Fruit fly (Drosophila melanogaster): Measurements from ENCODE around the gene Atg18a.

Gene Atg18a

dm6 chr3L:8186627-8187396 is at the start of gene Atg18a, which contains the start of gene ERR (continued):
- TF ChIP-seq eyg (GFP tag; optimal IDR thresholded peaks at IDR 0.05) (peak; percentile 36), CG14860 (GFP tag; IDR thresholded peaks at IDR 0.05; ENCODE audit: partially characterized antibody) (peak; percentile 36; the same call in 1 of the 3 replicates), Asciz (GFP tag; optimal IDR thresholded peaks at IDR 0.05) (no peak), Hand (GFP tag; optimal IDR thresholded peaks at IDR 0.05) (peak; percentile 17), CG11504 (tag; optimal IDR thresholded peaks at IDR 0.05) (no peak), Dll (GFP tag; IDR thresholded peaks at IDR 0.05; ENCODE audit: partially characterized antibody) (peak; percentile 67), sim (GFP tag; IDR thresholded peaks at IDR 0.05) (no peak), twi (tag; optimal IDR thresholded peaks at IDR 0.05) (peak; percentile 78), amos (GFP tag; IDR thresholded peaks at IDR 0.05; ENCODE audit: partially characterized antibody) (peak; percentile 65), CG10147 (GFP tag; optimal IDR thresholded peaks at IDR 0.05) (peak; percentile 78), Xbp1 (GFP tag; optimal IDR thresholded peaks at IDR 0.05) (peak; percentile 92), Hr39 (optimal IDR thresholded peaks at IDR 0.05) (no peak), aop (GFP tag; IDR thresholded peaks at IDR 0.05) (no peak), CHES-1-like (GFP tag; optimal IDR thresholded peaks at IDR 0.05) (peak; percentile 79), CG18476 (GFP tag; optimal IDR thresholded peaks at IDR 0.05) (peak; percentile 74), Usf (GFP tag; optimal IDR thresholded peaks at IDR 0.05) (peak; percentile 88), CG17612 (GFP tag; IDR thresholded peaks at IDR 0.05) (peak; percentile 54; the same call in 1 of the 2 replicates), CG12942 (GFP tag; optimal IDR thresholded peaks at IDR 0.05) (peak; percentile 81), CG34422 (GFP tag; IDR thresholded peaks at IDR 0.05) (peak; percentile 89), dpn (GFP tag; optimal IDR thresholded peaks at IDR 0.05) (peak; percentile 85 to 88), Ada2b (GFP tag; IDR thresholded peaks at IDR 0.05) (peak; percentile 78), CG15269 (tag; optimal IDR thresholded peaks at IDR 0.05) (peak; percentile 85), ssp (GFP tag; IDR thresholded peaks at IDR 0.05) (peak; percentile 83), chinmo (GFP tag; IDR thresholded peaks at IDR 0.05; ENCODE audit: partially characterized antibody) (peak; percentile 47; the same call in 1 of the 4 replicates), CG7556 (GFP tag; optimal IDR thresholded peaks at IDR 0.05) (peak; percentile 75), CG17568 (GFP tag; optimal IDR thresholded peaks at IDR 0.05) (no peak), Meics (GFP tag; optimal IDR thresholded peaks at IDR 0.05) (peak; percentile 80), CG32772 (GFP tag; IDR thresholded peaks at IDR 0.05) (peak; percentile 89), CG14965 (GFP tag; optimal IDR thresholded peaks at IDR 0.05; ENCODE audit: borderline replicate concordance) (no peak), dan (GFP tag; IDR thresholded peaks at IDR 0.05) (peak; percentile 78), CG12769 (tag; optimal IDR thresholded peaks at IDR 0.05) (peak; percentile 77), btn (GFP tag; optimal IDR thresholded peaks at IDR 0.05) (peak; percentile 46), Lpt (GFP tag; optimal IDR thresholded peaks at IDR 0.05) (no peak), CG30020 (tag; optimal IDR thresholded peaks at IDR 0.05) (peak; percentile 83), PHDP (tag; optimal IDR thresholded peaks at IDR 0.05) (peak; percentile 75), CG3838 (GFP tag; optimal IDR thresholded peaks at IDR 0.05) (peak; percentile 28), HLH4C (GFP tag; IDR thresholded peaks at IDR 0.05; ENCODE audit: partially characterized antibody) (peak; percentile 45; the same call in 1 of the 3 replicates), CkIIα-i1 (GFP tag; IDR thresholded peaks at IDR 0.05) (no peak), grn (GFP tag; optimal IDR thresholded peaks at IDR 0.05) (no peak), lbe (GFP tag; optimal IDR thresholded peaks at IDR 0.05) (peak; percentile 65), hb (GFP tag; IDR thresholded peaks at IDR 0.05; ENCODE audit: partially characterized antibody) (0 out of 3 replicates have a peak, but pooled peaks have one; percentile 45), Awh (GFP tag; IDR thresholded peaks at IDR 0.05) (peak; percentile 61), HLH3B (GFP tag; IDR thresholded peaks at IDR 0.05) (peak; percentile 80), hkb (optimal IDR thresholded peaks at IDR 0.05) (peak; percentile 93), hkb (GFP tag; IDR thresholded peaks at IDR 0.05) (peak; percentile 62), seq (GFP tag; IDR thresholded peaks at IDR 0.05) (peak; percentile 77)

Data from whole organism, embryonic.